Worm (Caenorhabditis elegans) whole organism, young adult: ENCODE measurements around the gene F47D12.6.

Experiments
- B0261.1 ChIP-seq: sonication (generic microtip); optimal IDR thresholded peaks from 2 replicates; lab custom pipeline; 2016; ENCODE audit warnings: mild to moderate bottlenecking, missing genetic modification characterization, moderate library complexity, missing compliant biosample characterization
- C06A6.2 ChIP-seq: fragments of 200-800 bp; sonication (Bioruptor generic); conservative IDR thresholded peaks from 2 replicates; pipeline ENCODE4 v1.3.6; 2022; ENCODE audit warnings: missing genetic modification characterization, missing compliant biosample characterization
- F22D6.2 ChIP-seq: sonication (generic microtip); optimal IDR thresholded peaks from 2 replicates; lab custom pipeline; 2016; ENCODE audit warnings: mild to moderate bottlenecking, missing genetic modification characterization, missing compliant biosample characterization
- F23B12.7 ChIP-seq: sonication (generic microtip); optimal IDR thresholded peaks from 2 replicates; lab custom pipeline; 2017; ENCODE audit warnings: missing genetic modification characterization, mild to moderate bottlenecking, missing compliant biosample characterization, antibody characterized with exemption, moderate library complexity; ENCODE audit not compliant: insufficient read depth
- F33H1.4 ChIP-seq: fragments of 200-800 bp; sonication (Bioruptor generic); IDR thresholded peaks from 2 replicates; pipeline ENCODE4 v1.3.6; 2022; ENCODE audit warnings: missing genetic modification reagents, missing genetic modification characterization, missing compliant biosample characterization
- F49E8.2 ChIP-seq: sonication (generic microtip); optimal IDR thresholded peaks from 3 replicates; lab custom pipeline; 2017; ENCODE audit warnings: missing genetic modification characterization, mild to moderate bottlenecking, missing compliant biosample characterization, antibody characterized with exemption, moderate library complexity; ENCODE audit not compliant: insufficient read depth
- F52B5.7 ChIP-seq: sonication (generic microtip); optimal IDR thresholded peaks from 2 replicates; lab custom pipeline; 2016; ENCODE audit warnings: mild to moderate bottlenecking, missing genetic modification characterization, missing compliant biosample characterization
- F57A8.1 ChIP-seq: fragments of 200-800 bp; sonication (Bioruptor generic); optimal IDR thresholded peaks from 2 replicates; lab custom pipeline; 2018; ENCODE audit warnings: mild to moderate bottlenecking, missing genetic modification characterization, moderate library complexity, missing compliant biosample characterization
- K11D2.4 ChIP-seq: fragments of 200-800 bp; sonication (Bioruptor generic); IDR thresholded peaks from 2 replicates; pipeline ENCODE4 v1.3.6; 2022; ENCODE audit warnings: missing genetic modification reagents, missing genetic modification characterization, missing compliant biosample characterization
- T07F8.4 ChIP-seq: sonication (generic microtip); optimal IDR thresholded peaks from 2 replicates; lab custom pipeline; 2016; ENCODE audit warnings: mild to moderate bottlenecking, missing genetic modification characterization, moderate library complexity, missing compliant biosample characterization
- Y53G8AR.9 ChIP-seq: fragments of 200-800 bp; sonication (Bioruptor generic); conservative IDR thresholded peaks from 2 replicates; pipeline ENCODE4 v1.3.6; 2022; ENCODE audit warnings: missing genetic modification reagents, missing genetic modification characterization, missing compliant biosample characterization
- athp-1 ChIP-seq: sonication (generic microtip); optimal IDR thresholded peaks from 2 replicates; lab custom pipeline; 2017; ENCODE audit warnings: mild to moderate bottlenecking, missing genetic modification characterization, missing compliant biosample characterization
- dpff-1 ChIP-seq: sonication (generic microtip); optimal IDR thresholded peaks from 2 replicates; lab custom pipeline; 2017; ENCODE audit warnings: mild to moderate bottlenecking, missing genetic modification characterization, missing compliant biosample characterization
- dpl-1 ChIP-seq: fragments of 150-350 bp; optimal IDR thresholded peaks from 2 replicates; lab custom pipeline; 2014; ENCODE audit warnings: missing biosample characterization, missing genetic modification reagents, missing genetic modification characterization
- efl-1 ChIP-seq: fragments of 150-350 bp; optimal IDR thresholded peaks from 2 replicates; lab custom pipeline; 2014; ENCODE audit warnings: missing biosample characterization, missing genetic modification reagents, missing genetic modification characterization
- egl-44 ChIP-seq: fragments of 200-800 bp; sonication (Bioruptor generic); IDR thresholded peaks from 2 replicates; pipeline ENCODE4 v1.3.6; 2022; ENCODE audit warnings: missing genetic modification reagents, missing genetic modification characterization, missing compliant biosample characterization
- fkh-3 ChIP-seq: sonication (generic microtip); optimal IDR thresholded peaks from 2 replicates; lab custom pipeline; 2016; ENCODE audit warnings: mild to moderate bottlenecking, missing genetic modification characterization, missing compliant biosample characterization
- gei-17 ChIP-seq: fragments of 200-800 bp; sonication (Bioruptor generic); optimal IDR thresholded peaks from 2 replicates; lab custom pipeline; 2018; ENCODE audit warnings: mild to moderate bottlenecking, missing genetic modification characterization, missing compliant biosample characterization
- hlh-12 ChIP-seq: sonication (generic microtip); optimal IDR thresholded peaks from 2 replicates; lab custom pipeline; 2016; ENCODE audit warnings: missing genetic modification characterization, missing compliant biosample characterization
- hmg-20 ChIP-seq: fragments of 200-800 bp; sonication (Bioruptor generic); IDR thresholded peaks from 2 replicates; pipeline ENCODE4 v1.3.6; 2022; ENCODE audit warnings: missing genetic modification reagents, missing genetic modification characterization, missing compliant biosample characterization
- hsf-1 ChIP-seq: fragments of 200-800 bp; sonication (Bioruptor generic); IDR thresholded peaks from 2 replicates; pipeline ENCODE4 v1.3.6; 2022; ENCODE audit warnings: missing genetic modification reagents, missing genetic modification characterization, missing compliant biosample characterization
- lag-1 ChIP-seq: fragments of 200-800 bp; sonication (Bioruptor generic); IDR thresholded peaks from 2 replicates; pipeline ENCODE4 v1.3.6; 2022; ENCODE audit warnings: missing genetic modification reagents, missing genetic modification characterization, missing compliant biosample characterization
- let-526 ChIP-seq: fragments of 200-800 bp; sonication (Bioruptor generic); IDR thresholded peaks from 2 replicates; pipeline ENCODE4 v1.3.6; 2022; ENCODE audit warnings: missing genetic modification reagents, missing genetic modification characterization, missing compliant biosample characterization
- let-607 ChIP-seq, 2 experiments: fragments of 200-800 bp in 1 of 2; sonication (Bioruptor generic) in 1 of 2; sonication (generic microtip) in 1 of 2; optimal IDR thresholded peaks; 2 replicates each; lab custom pipeline; 2016 to 2018; ENCODE audit warnings: mild to moderate bottlenecking in 2 of 2, missing compliant biosample characterization in 2 of 2, missing genetic modification characterization in 2 of 2, moderate library complexity in 2 of 2, missing genotype in 1 of 2
- lin-26 ChIP-seq: fragments of 200-800 bp; sonication (Bioruptor generic); IDR thresholded peaks from 2 replicates; pipeline ENCODE4 v1.3.6; 2022; ENCODE audit warnings: missing genetic modification reagents, missing genetic modification characterization, missing compliant biosample characterization
- lin-35 ChIP-seq, 3 experiments: fragments of 150-350 bp in 2 of 3; sonication (generic microtip) in 1 of 3; optimal IDR thresholded peaks; 2 replicates each; lab custom pipeline; 2014 to 2018; ENCODE audit warnings: missing biosample characterization in 3 of 3, missing genetic modification characterization in 3 of 3, missing genetic modification reagents in 3 of 3
- lsy-27 ChIP-seq: sonication (generic microtip); optimal IDR thresholded peaks from 2 replicates; lab custom pipeline; 2017; ENCODE audit warnings: missing genetic modification characterization, mild to moderate bottlenecking, missing compliant biosample characterization, antibody characterized with exemption, missing genotype, borderline replicate concordance; ENCODE audit not compliant: insufficient read depth
- madf-10 ChIP-seq: sonication (generic microtip); optimal IDR thresholded peaks from 2 replicates; lab custom pipeline; 2016; ENCODE audit warnings: mild to moderate bottlenecking, missing genetic modification characterization, missing compliant biosample characterization
- madf-3 ChIP-seq: fragments of 200-800 bp; sonication (Bioruptor generic); IDR thresholded peaks from 2 replicates; pipeline ENCODE4 v1.3.6; 2022; ENCODE audit warnings: missing genetic modification reagents, missing genetic modification characterization, missing compliant biosample characterization
- mcd-1 ChIP-seq: fragments of 200-800 bp; sonication (Bioruptor generic); IDR thresholded peaks from 2 replicates; pipeline ENCODE4 v1.3.6; 2022; ENCODE audit warnings: missing genetic modification reagents, missing genetic modification characterization, missing compliant biosample characterization
- mel-28 ChIP-seq: sonication (generic microtip); optimal IDR thresholded peaks from 2 replicates; lab custom pipeline; 2016; ENCODE audit warnings: borderline replicate concordance, mild to moderate bottlenecking, missing genetic modification characterization, missing compliant biosample characterization
- mes-4 ChIP-seq: sonication (generic microtip); optimal IDR thresholded peaks from 2 replicates; lab custom pipeline; 2016; ENCODE audit warnings: missing genotype, missing genetic modification characterization, missing compliant biosample characterization
- mxl-1 ChIP-seq: sonication (generic microtip); optimal IDR thresholded peaks from 2 replicates; lab custom pipeline; 2016; ENCODE audit warnings: missing genetic modification characterization, missing compliant biosample characterization
- nfya-2 ChIP-seq: fragments of 200-800 bp; sonication (Bioruptor generic); IDR thresholded peaks from 2 replicates; pipeline ENCODE4 v1.3.6; 2022; ENCODE audit warnings: missing genetic modification reagents, missing genetic modification characterization, missing compliant biosample characterization
- nfyb-1 ChIP-seq: fragments of 200-800 bp; sonication (Bioruptor generic); IDR thresholded peaks from 2 replicates; pipeline ENCODE4 v1.3.6; 2022; ENCODE audit warnings: missing genetic modification reagents, missing genetic modification characterization, missing compliant biosample characterization
- nhr-80 ChIP-seq: sonication (generic microtip); optimal IDR thresholded peaks from 2 replicates; lab custom pipeline; 2016; ENCODE audit warnings: missing genetic modification characterization, missing compliant biosample characterization
- rcor-1 ChIP-seq: fragments of 200-800 bp; sonication (Bioruptor generic); IDR thresholded peaks from 2 replicates; pipeline ENCODE4 v1.3.6; 2022; ENCODE audit warnings: missing genetic modification reagents, missing genetic modification characterization, missing compliant biosample characterization
- rec-8 ChIP-seq, 2 experiments: sonication (generic microtip); optimal IDR thresholded peaks; 2 replicates each; lab custom pipeline; 2016; ENCODE audit warnings: mild to moderate bottlenecking in 2 of 2, missing genetic modification characterization in 2 of 2, missing genetic modification reagents in 2 of 2, missing genotype in 2 of 2, missing biosample characterization in 1 of 2, missing compliant biosample characterization in 1 of 2, moderate library complexity in 1 of 2
- repo-1 ChIP-seq: sonication (generic microtip); optimal IDR thresholded peaks from 2 replicates; lab custom pipeline; 2017; ENCODE audit warnings: mild to moderate bottlenecking, missing genetic modification characterization, missing compliant biosample characterization
- sdz-38 ChIP-seq: sonication (generic microtip); optimal IDR thresholded peaks from 2 replicates; lab custom pipeline; 2016; ENCODE audit warnings: missing genotype, missing genetic modification characterization, missing compliant biosample characterization
- snpc-4 ChIP-seq, 5 experiments: fragments of 150-350 bp in 1 of 5; sonication (generic microtip) in 4 of 5; optimal IDR thresholded peaks; 2 replicates each; lab custom pipeline; 2014 to 2018; ENCODE audit warnings: missing genetic modification characterization in 5 of 5, missing biosample characterization in 3 of 5, antibody characterized with exemption in 2 of 5, mild to moderate bottlenecking in 2 of 5, missing compliant biosample characterization in 2 of 5, missing genotype in 2 of 5, moderate library complexity in 2 of 5, missing genetic modification reagents in 1 of 5
- unc-130 ChIP-seq: sonication (generic microtip); optimal IDR thresholded peaks from 2 replicates; lab custom pipeline; 2016; ENCODE audit warnings: missing genetic modification reagents, missing genetic modification characterization, missing compliant biosample characterization
- unc-62 ChIP-seq: fragments of 150-350 bp; optimal IDR thresholded peaks from 2 replicates; lab custom pipeline; 2014; ENCODE audit warnings: missing biosample characterization, missing genetic modification reagents, missing genetic modification characterization
- zfh-2 ChIP-seq: fragments of 200-800 bp; sonication (Bioruptor generic); conservative IDR thresholded peaks from 2 replicates; pipeline ENCODE4 v1.3.6; 2022; ENCODE audit warnings: missing genetic modification reagents, missing genetic modification characterization, missing compliant biosample characterization
- zim-3 ChIP-seq: sonication (generic microtip); optimal IDR thresholded peaks from 2 replicates; lab custom pipeline; 2017; ENCODE audit warnings: mild to moderate bottlenecking, missing genetic modification characterization, moderate library complexity, missing compliant biosample characterization
- ztf-22 ChIP-seq: fragments of 200-800 bp; sonication (Bioruptor generic); optimal IDR thresholded peaks from 2 replicates; lab custom pipeline; 2018; ENCODE audit warnings: mild to moderate bottlenecking, missing genetic modification characterization, moderate library complexity, missing compliant biosample characterization
- ztf-28 ChIP-seq: fragments of 200-800 bp; sonication (Bioruptor generic); IDR thresholded peaks from 2 replicates; pipeline ENCODE4 v1.3.6; 2022; ENCODE audit warnings: missing genetic modification reagents, missing genetic modification characterization, missing compliant biosample characterization
- ztf-3 ChIP-seq: fragments of 200-800 bp; sonication (Bioruptor generic); optimal IDR thresholded peaks from 2 replicates; lab custom pipeline; 2018; ENCODE audit warnings: mild to moderate bottlenecking, missing genetic modification characterization, missing compliant biosample characterization

The F47D12.6 gene

DNA sequence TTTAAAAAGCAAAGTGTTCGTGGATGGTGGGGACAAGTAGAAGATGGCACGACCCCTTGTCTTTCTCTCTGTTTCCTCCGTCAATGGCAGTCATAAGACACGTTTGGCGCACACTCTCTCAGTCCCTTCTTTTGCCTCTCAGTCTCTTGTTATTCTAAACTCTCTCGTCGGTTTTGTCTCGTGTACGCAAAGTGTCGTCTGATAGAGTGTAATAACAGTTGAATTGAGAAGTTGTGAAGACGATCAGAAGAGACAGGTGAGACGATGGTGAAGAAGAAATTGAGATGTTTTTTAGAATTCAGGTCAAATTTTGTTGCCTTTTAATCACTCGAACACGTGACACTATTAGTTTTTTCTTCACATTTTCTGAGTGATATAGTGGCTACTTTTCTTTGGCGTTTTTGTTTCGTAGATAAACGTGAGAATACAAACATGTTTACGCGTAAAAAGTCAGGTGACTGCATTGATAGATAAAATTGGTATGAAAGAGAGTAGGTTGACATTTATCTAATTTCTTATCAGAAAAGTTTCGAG, 16.1 kb upstream of the F47D12.6 start, which contains the start of gene F47D12.9 (continued):
- TF ChIP-seq zim-3 (tag; lab: Kevin White, UChicago) (no peak), repo-1 (tag; lab: Kevin White, UChicago) (no peak), snpc-4 (GFP tag; optimal IDR thresholded peaks at IDR 0.05; lab: Kevin White, UChicago) (no peak), snpc-4 (tag; optimal IDR thresholded peaks at IDR 0.05; lab: Kevin White, UChicago) (peak in 2 of 4 experiments; percentile 8 to 39), lag-1 (GFP tag; lab: Robert Waterston, UW) (no peak), ztf-22 (GFP tag; lab: Kevin White, UChicago) (no peak), ztf-28 (GFP tag; lab: Robert Waterston, UW) (no peak), hlh-12 (tag; lab: Kevin White, UChicago) (no peak), F57A8.1 (GFP tag; lab: Kevin White, UChicago) (no peak), let-526 (GFP tag; lab: Robert Waterston, UW) (no peak), F33H1.4 (no peak), rcor-1 (GFP tag; lab: Robert Waterston, UW) (no peak), C06A6.2 (GFP tag; lab: Robert Waterston, UW) (0 out of 2 replicates have a peak, but pooled peaks have one; percentile 26), dpff-1 (tag; lab: Kevin White, UChicago) (no peak), mes-4 (no peak), gei-17 (GFP tag; lab: Kevin White, UChicago) (no peak), F49E8.2 (tag; lab: Kevin White, UChicago) (no peak), F52B5.7 (tag; lab: Kevin White, UChicago) (no peak), egl-44 (GFP tag; lab: Robert Waterston, UW) (no peak), zfh-2 (GFP tag; lab: Robert Waterston, UW) (no peak), hmg-20 (GFP tag; lab: Robert Waterston, UW) (no peak), nfya-2 (GFP tag; lab: Robert Waterston, UW) (no peak), Y53G8AR.9 (GFP tag; lab: Robert Waterston, UW) (no peak), F22D6.2 (peak; percentile 30), lin-35 (GFP tag; optimal IDR thresholded peaks at IDR 0.05; lab: Kevin White, UChicago) (no peak), mcd-1 (GFP tag; lab: Robert Waterston, UW) (no peak), dpl-1 (no peak), madf-3 (GFP tag; lab: Robert Waterston, UW) (no peak), hsf-1 (GFP tag; lab: Robert Waterston, UW) (no peak), mel-28 (tag; lab: Kevin White, UChicago) (no peak), nfyb-1 (GFP tag; lab: Robert Waterston, UW) (peak; percentile 48; the same call in 1 of the 2 replicates), mxl-1 (tag; lab: Kevin White, UChicago) (no peak), lin-26 (GFP tag; lab: Robert Waterston, UW) (0 out of 2 replicates have a peak, but pooled peaks have one; percentile 38), B0261.1 (tag; lab: Kevin White, UChicago) (no peak), unc-62 (no peak), T07F8.4 (tag; lab: Kevin White, UChicago) (no peak), athp-1 (tag; lab: Kevin White, UChicago) (no peak), F23B12.7 (tag; lab: Kevin White, UChicago) (peak; percentile 22), sdz-38 (tag; lab: Kevin White, UChicago) (no peak), madf-10 (no peak), efl-1 (GFP tag; lab: Kevin White, UChicago) (no peak), ztf-3 (no peak), rec-8 (tag; optimal IDR thresholded peaks at IDR 0.05; lab: Kevin White, UChicago) (no peak), nhr-80 (tag; lab: Kevin White, UChicago) (peak; percentile 61), lsy-27 (tag; lab: Kevin White, UChicago) (no peak), unc-130 (GFP tag; lab: Kevin White, UChicago) (no peak), K11D2.4 (GFP tag; lab: Robert Waterston, UW) (peak; percentile 47; the same call in 1 of the 2 replicates), let-607 (tag; optimal IDR thresholded peaks at IDR 0.05; lab: Kevin White, UChicago) (peak in 1 of 2 experiments; percentile 21), fkh-3 (tag; lab: Kevin White, UChicago) (no peak)
